Worm (Caenorhabditis elegans) whole organism, L2 larva: ENCODE results near the gene Y51H7C.12.

ENCODE experiments used
- F13H6.1 ChIP-seq: sonication (generic microtip); optimal IDR thresholded peaks from 2 replicates; lab custom pipeline; 2016; ENCODE audit warnings: missing genetic modification characterization, missing compliant biosample characterization
- aly-2 ChIP-seq: fragments of 150-350 bp; optimal IDR thresholded peaks from 2 replicates; lab custom pipeline; 2014; ENCODE audit warnings: missing biosample characterization, missing genetic modification characterization
- ama-1 ChIP-seq: fragments of 150-350 bp; optimal IDR thresholded peaks from 2 replicates; lab custom pipeline; 2018; ENCODE audit warnings: inconsistent platforms
- ceh-16 ChIP-seq: fragments of 150-350 bp; optimal IDR thresholded peaks from 2 replicates; lab custom pipeline; 2014; ENCODE audit warnings: missing biosample characterization, missing genetic modification characterization
- egl-27 ChIP-seq: sonication (generic microtip); optimal IDR thresholded peaks from 3 replicates; lab custom pipeline; 2017; ENCODE audit warnings: missing biosample characterization, missing genetic modification reagents, missing genetic modification characterization
- lin-39 ChIP-seq: fragments of 150-350 bp; optimal IDR thresholded peaks from 2 replicates; lab custom pipeline; 2014; ENCODE audit warnings: missing biosample characterization, missing genetic modification reagents, missing genetic modification characterization
- nhr-11 ChIP-seq: fragments of 150-350 bp; optimal IDR thresholded peaks from 2 replicates; lab custom pipeline; 2014; ENCODE audit warnings: missing biosample characterization, missing genetic modification characterization
- nhr-12 ChIP-seq: fragments of 150-350 bp; optimal IDR thresholded peaks from 2 replicates; lab custom pipeline; 2014; ENCODE audit warnings: missing biosample characterization, missing genetic modification characterization
- snpc-4 ChIP-seq: fragments of 150-350 bp; optimal IDR thresholded peaks from 2 replicates; lab custom pipeline; 2014; ENCODE audit warnings: missing biosample characterization, missing genetic modification characterization
- unc-62 ChIP-seq: fragments of 150-350 bp; optimal IDR thresholded peaks from 2 replicates; lab custom pipeline; 2014; ENCODE audit warnings: missing biosample characterization, missing genetic modification reagents, missing genetic modification characterization

DNA sequence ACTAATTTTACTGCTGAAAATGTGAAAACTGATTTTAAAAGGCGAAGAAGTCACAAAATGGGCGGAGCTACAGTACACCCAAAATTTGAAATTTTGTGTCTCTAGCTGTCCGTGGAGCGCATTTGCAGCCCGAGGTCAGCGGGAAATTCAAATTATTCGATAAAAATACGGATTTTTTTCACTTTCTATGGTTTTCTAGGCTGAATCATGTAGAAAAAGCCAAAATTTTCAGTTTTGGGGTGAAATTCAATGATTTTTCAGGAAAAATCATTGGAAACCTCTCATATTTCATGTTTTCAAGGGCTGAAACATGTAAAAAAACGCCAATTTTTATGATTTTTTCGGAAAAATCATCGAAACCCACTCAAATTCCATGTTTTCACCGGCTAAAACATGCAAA, 44.3 kb upstream of the Y51H7C.12 start:
- TF ChIP-seq unc-62 (GFP tag; lab: Kevin White, UChicago): no peak
- no peak for TF ChIP-seq egl-27
- TF ChIP-seq snpc-4 (tag; lab: Kevin White, UChicago): no peak
- TF ChIP-seq lin-39 (tag; lab: Kevin White, UChicago): no peak
- TF ChIP-seq aly-2 (tag; lab: Kevin White, UChicago): no peak
- TF ChIP-seq ceh-16 (tag; lab: Kevin White, UChicago): no peak
- TF ChIP-seq ama-1 (lab: Kevin White, UChicago): no peak
- TF ChIP-seq nhr-11 (tag; lab: Kevin White, UChicago): no peak
- no peak for TF ChIP-seq F13H6.1 (tag; lab: Kevin White, UChicago)
- no peak for TF ChIP-seq nhr-12 (tag; lab: Kevin White, UChicago)
